Fruit fly (Drosophila melanogaster): Measurements from ENCODE around the gene CG5498.

Gene CG5498

DNA sequence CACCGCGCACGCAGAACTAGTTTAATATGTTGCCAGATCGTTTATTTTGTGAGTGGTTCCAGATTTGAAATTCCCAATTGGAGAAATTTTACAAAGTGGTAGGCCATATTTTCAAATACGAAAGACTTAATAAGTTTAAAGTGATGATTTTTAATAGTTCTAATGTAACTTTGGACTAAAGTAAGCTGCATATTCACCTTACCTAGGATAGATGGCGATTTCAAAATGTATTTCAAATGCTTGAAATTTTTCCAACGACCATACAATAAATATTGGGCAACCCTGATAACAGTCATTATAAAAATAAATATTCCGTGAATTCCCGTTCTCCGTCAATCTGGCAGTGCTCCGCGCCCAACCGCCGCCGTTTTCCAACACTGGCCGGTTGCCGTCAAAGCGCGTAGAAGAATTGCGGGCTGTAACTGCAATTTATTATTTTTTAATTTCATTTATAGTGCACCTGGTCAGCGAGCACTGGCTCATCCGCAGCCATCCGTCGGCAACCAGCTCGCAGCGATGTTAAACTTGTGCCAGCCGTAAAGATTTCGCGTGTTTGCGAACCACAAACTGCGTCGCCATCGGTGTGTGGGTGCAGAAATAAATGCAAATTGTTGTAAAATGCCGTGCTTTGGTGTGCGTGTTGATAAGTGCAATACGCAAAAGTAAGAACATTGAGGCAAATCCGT is 7.9 kb downstream of the CG5498 start, which contains the start of the genes Ide and RhoBTB (continued):
- TF ChIP-seq Eip75B (GFP tag; optimal IDR thresholded peaks at IDR 0.05) (peak; percentile 77), CG32006 (GFP tag; optimal IDR thresholded peaks at IDR 0.05) (peak; percentile 84), achi (GFP tag; optimal IDR thresholded peaks at IDR 0.05) (peak; percentile 86), Hr4 (GFP tag; optimal IDR thresholded peaks at IDR 0.05) (peak; percentile 88), Hr38 (GFP tag; optimal IDR thresholded peaks at IDR 0.05) (peak; percentile 28), cyc (GFP tag; optimal IDR thresholded peaks at IDR 0.05) (peak; percentile 90), Sox14 (GFP tag; optimal IDR thresholded peaks at IDR 0.05) (no peak), Smox (GFP tag; optimal IDR thresholded peaks at IDR 0.05) (no peak), CG8119 (GFP tag; IDR thresholded peaks at IDR 0.05) (peak; percentile 42; the same call in 1 of the 3 replicates), lz (GFP tag; optimal IDR thresholded peaks at IDR 0.05) (peak; percentile 92), CG16779 (tag; optimal IDR thresholded peaks at IDR 0.05) (no peak), CG9139 (GFP tag; optimal IDR thresholded peaks at IDR 0.05) (no peak)

- no peak for TF ChIP-seq OdsH (GFP tag; optimal IDR thresholded peaks at IDR 0.05)
- TF ChIP-seq dsx (GFP tag; optimal IDR thresholded peaks at IDR 0.05; ENCODE audit: poor library complexity, severe bottlenecking) = no peak
Observed at dm6 chr3L:20375467-20375866, 8.4 kb downstream of the CG5498 start.

DNA sequence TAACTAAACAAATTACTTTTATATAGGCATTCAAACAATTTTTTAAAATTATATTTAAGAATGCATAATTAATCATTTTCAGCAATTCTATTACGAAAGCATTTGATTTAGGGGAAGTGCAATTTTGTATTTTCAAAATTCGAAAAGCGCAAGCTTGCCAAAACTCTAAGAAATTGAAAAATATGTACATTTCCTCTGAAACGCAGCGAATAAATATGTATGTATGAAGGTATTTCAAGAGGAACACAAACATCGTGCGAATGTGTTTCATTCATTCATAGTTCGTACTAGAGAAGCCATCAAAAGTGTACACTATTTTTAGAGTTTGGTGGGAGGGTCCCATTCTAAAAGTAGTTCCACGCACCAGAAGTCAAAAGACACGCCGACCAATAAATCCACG is 13.9 kb downstream of the CG5498 start, which contains the start of gene CG13247:
Gene CG13247 (plus strand): TSS at position 301 of the 400 bp plus-strand sequence.
- TF ChIP-seq Ets21C (GFP tag; optimal IDR thresholded peaks at IDR 0.05) (no peak), fd59A (GFP tag; optimal IDR thresholded peaks at IDR 0.05) (no peak), Sox102F (GFP tag; optimal IDR thresholded peaks at IDR 0.05) (no peak), Hr38 (GFP tag; optimal IDR thresholded peaks at IDR 0.05) (no peak), fd85E (GFP tag; optimal IDR thresholded peaks at IDR 0.05) (no peak), CG11762 (GFP tag; optimal IDR thresholded peaks at IDR 0.05; ENCODE audit: insufficient read depth) (no peak), CG6276 (GFP tag; optimal IDR thresholded peaks at IDR 0.05) (no peak), Sox14 (GFP tag; optimal IDR thresholded peaks at IDR 0.05) (no peak), CG8119 (GFP tag; IDR thresholded peaks at IDR 0.05) (no peak), CG6854 (GFP tag; optimal IDR thresholded peaks at IDR 0.05) (no peak), CG32006 (GFP tag; optimal IDR thresholded peaks at IDR 0.05) (no peak), CG7368 (GFP tag; optimal IDR thresholded peaks at IDR 0.05) (no peak), CG8319 (GFP tag; optimal IDR thresholded peaks at IDR 0.05) (no peak), CG34406 (GFP tag; optimal IDR thresholded peaks at IDR 0.05) (no peak), CG9139 (GFP tag; optimal IDR thresholded peaks at IDR 0.05) (no peak)

dm6 chr3L:20366674-20367372 is 17.1 kb downstream of the CG5498 start, which contains the start of the genes Toll-9 and in:
Toll-9 (minus strand) TSS chr3L:20366724.
in (plus strand) TSS chr3L:20367198.
- TF ChIP-seq CG1621 (tag; optimal IDR thresholded peaks at IDR 0.05) = peak; percentile 59
- peak; percentile 39; the same call in 1 of the 3 replicates for TF ChIP-seq CG8119 (GFP tag; IDR thresholded peaks at IDR 0.05)
- TF ChIP-seq dsx (GFP tag; optimal IDR thresholded peaks at IDR 0.05; ENCODE audit: poor library complexity, severe bottlenecking) = no peak
- TF ChIP-seq CG6854 (GFP tag; optimal IDR thresholded peaks at IDR 0.05) = peak; percentile 48
- TF ChIP-seq CG9139 (GFP tag; optimal IDR thresholded peaks at IDR 0.05) = no peak
- TF ChIP-seq Eip78C (GFP tag) = no peak
- no peak for TF ChIP-seq lz (GFP tag; optimal IDR thresholded peaks at IDR 0.05)
- peak; percentile 28; the same call in 1 of the 3 replicates for TF ChIP-seq eg (GFP tag; IDR thresholded peaks at IDR 0.05)
- TF ChIP-seq CG7368 (GFP tag; optimal IDR thresholded peaks at IDR 0.05) = no peak
- no peak for TF ChIP-seq CG16779 (tag; optimal IDR thresholded peaks at IDR 0.05)
- TF ChIP-seq CG15336 (GFP tag; IDR thresholded peaks at IDR 0.05) = peak; percentile 33; the same call in 1 of the 2 replicates

dm6 chr3L:20366074-20366473 is 17.8 kb downstream of the CG5498 start:
- TF ChIP-seq CG15336 (GFP tag; IDR thresholded peaks at IDR 0.05) = no peak
- no peak for TF ChIP-seq CG10669 (GFP tag; optimal IDR thresholded peaks at IDR 0.05)
- TF ChIP-seq Met (GFP tag; optimal IDR thresholded peaks at IDR 0.05) = no peak
